Worm (Caenorhabditis elegans) whole organism, L1 larva: ENCODE measurements around the gene rbm-42.

Experiments used
- C16A3.4 ChIP-seq: fragments of 150-350 bp; optimal IDR thresholded peaks from 2 replicates; lab custom pipeline; 2014; ENCODE audit warnings: missing biosample characterization, missing genetic modification characterization
- aly-2 ChIP-seq: fragments of 150-350 bp; optimal IDR thresholded peaks from 2 replicates; lab custom pipeline; 2014; ENCODE audit warnings: missing biosample characterization, missing genetic modification characterization
- ama-1 ChIP-seq: fragments of 150-350 bp; optimal IDR thresholded peaks from 2 replicates; lab custom pipeline; 2014
- blmp-1 ChIP-seq: fragments of 150-350 bp; optimal IDR thresholded peaks from 2 replicates; lab custom pipeline; 2014; ENCODE audit warnings: missing biosample characterization, missing genetic modification characterization
- ceh-63 ChIP-seq: fragments of 200-800 bp; sonication (Bioruptor generic); optimal IDR thresholded peaks from 2 replicates; lab custom pipeline; 2018; ENCODE audit warnings: mild to moderate bottlenecking, missing genetic modification characterization, missing compliant biosample characterization
- ceh-82 ChIP-seq, 3 experiments: fragments of 150-350 bp in 1 of 3; sonication (generic microtip) in 2 of 3; optimal IDR thresholded peaks; 2 replicates each; lab custom pipeline; 2014 to 2017; ENCODE audit warnings: missing biosample characterization in 3 of 3, missing genetic modification characterization in 3 of 3
- efl-1 ChIP-seq, 4 experiments: fragments of 150-350 bp; optimal IDR thresholded peaks in 3 of 4; peaks in 1 of 4; 1 replicate in 1 of 4; 2 replicates in 3 of 4; lab custom pipeline; 2014; ENCODE audit warnings: missing biosample characterization in 2 of 4, missing genetic modification characterization in 2 of 4, missing genetic modification reagents in 2 of 4
- egl-13 ChIP-seq: sonication (generic microtip); optimal IDR thresholded peaks from 2 replicates; lab custom pipeline; 2016; ENCODE audit warnings: missing genotype, missing genetic modification reagents, missing genetic modification characterization, missing compliant biosample characterization
- elt-2 ChIP-seq: sonication (generic microtip); optimal IDR thresholded peaks from 2 replicates; lab custom pipeline; 2016; ENCODE audit warnings: missing genetic modification characterization, mild to moderate bottlenecking, inconsistent platforms, missing compliant biosample characterization, missing genetic modification reagents
- elt-3 ChIP-seq, 6 experiments: fragments of 150-350 bp in 1 of 6; sonication (generic microtip); optimal IDR thresholded peaks; 2 replicates each; lab custom pipeline; 2017 to 2018; ENCODE audit warnings: missing biosample characterization in 6 of 6, missing genetic modification characterization in 6 of 6, inconsistent platforms in 1 of 6
- fkh-10 ChIP-seq: sonication (generic microtip); optimal IDR thresholded peaks from 2 replicates; lab custom pipeline; 2017; ENCODE audit warnings: missing biosample characterization, missing genetic modification reagents, missing genetic modification characterization
- jun-1 ChIP-seq: fragments of 150-350 bp; optimal IDR thresholded peaks from 2 replicates; lab custom pipeline; 2014; ENCODE audit warnings: missing biosample characterization, missing genetic modification reagents, missing genetic modification characterization
- lin-14 ChIP-seq: fragments of 200-800 bp; sonication (Bioruptor generic); optimal IDR thresholded peaks from 2 replicates; lab custom pipeline; 2018; ENCODE audit warnings: mild to moderate bottlenecking, missing genetic modification characterization, moderate library complexity, missing compliant biosample characterization
- lin-15B ChIP-seq: fragments of 150-350 bp; sonication (generic microtip); optimal IDR thresholded peaks from 3 replicates; lab custom pipeline; 2014; ENCODE audit warnings: missing biosample characterization, missing genetic modification characterization
- lsy-2 ChIP-seq, 2 experiments: fragments of 150-350 bp; optimal IDR thresholded peaks; 2 replicates each; lab custom pipeline; 2014; ENCODE audit warnings: missing biosample characterization in 2 of 2, missing genetic modification characterization in 2 of 2
- mdl-1 ChIP-seq, 2 experiments: fragments of 150-350 bp; optimal IDR thresholded peaks; 2 replicates each; lab custom pipeline; 2014 to 2017; ENCODE audit warnings: missing biosample characterization in 2 of 2, missing genetic modification characterization in 2 of 2, inconsistent platforms in 1 of 2
- mef-2 ChIP-seq: fragments of 150-350 bp; optimal IDR thresholded peaks from 2 replicates; lab custom pipeline; 2014; ENCODE audit warnings: missing biosample characterization, missing genetic modification characterization
- nhr-47 ChIP-seq: sonication (generic microtip); optimal IDR thresholded peaks from 2 replicates; lab custom pipeline; 2016; ENCODE audit warnings: mild to moderate bottlenecking, missing genetic modification characterization, moderate library complexity, missing compliant biosample characterization
- nhr-71 ChIP-seq: sonication (generic microtip); optimal IDR thresholded peaks from 2 replicates; lab custom pipeline; 2016; ENCODE audit warnings: mild to moderate bottlenecking, missing genetic modification characterization, moderate library complexity, missing compliant biosample characterization
- nhr-77 ChIP-seq: fragments of 150-350 bp; optimal IDR thresholded peaks from 2 replicates; lab custom pipeline; 2014; ENCODE audit warnings: missing biosample characterization, missing genetic modification characterization
- nhr-84 ChIP-seq: sonication (generic microtip); optimal IDR thresholded peaks from 2 replicates; lab custom pipeline; 2017; ENCODE audit warnings: missing biosample characterization, missing genetic modification characterization
- nhr-85 ChIP-seq: sonication (generic microtip); peaks from one replicate; lab custom pipeline; 2016; ENCODE audit warnings: missing genetic modification characterization, inconsistent platforms, missing compliant biosample characterization
- pax-3 ChIP-seq: fragments of 200-800 bp; sonication (Bioruptor generic); optimal IDR thresholded peaks from 2 replicates; lab custom pipeline; 2018; ENCODE audit warnings: mild to moderate bottlenecking, missing genetic modification characterization, moderate library complexity, missing compliant biosample characterization
- rnt-1 ChIP-seq: sonication (generic microtip); optimal IDR thresholded peaks from 2 replicates; lab custom pipeline; 2016; ENCODE audit warnings: mild to moderate bottlenecking, missing genetic modification characterization, moderate library complexity, missing compliant biosample characterization
- snpc-4 ChIP-seq: fragments of 150-350 bp; optimal IDR thresholded peaks from 2 replicates; lab custom pipeline; 2014; ENCODE audit warnings: missing biosample characterization, missing genetic modification characterization
- snu-23 ChIP-seq: sonication (generic microtip); optimal IDR thresholded peaks from 2 replicates; lab custom pipeline; 2016; ENCODE audit warnings: missing genetic modification characterization, missing compliant biosample characterization
- swsn-7 ChIP-seq: sonication (generic microtip); optimal IDR thresholded peaks from 2 replicates; lab custom pipeline; 2016; ENCODE audit warnings: missing genetic modification characterization, missing compliant biosample characterization
- tbx-2 ChIP-seq: sonication (generic microtip); optimal IDR thresholded peaks from 2 replicates; lab custom pipeline; 2016; ENCODE audit warnings: missing genetic modification characterization, missing compliant biosample characterization
- tlp-1 ChIP-seq: fragments of 150-350 bp; optimal IDR thresholded peaks from 2 replicates; lab custom pipeline; 2014; ENCODE audit warnings: missing biosample characterization, missing genetic modification characterization
- unc-130 ChIP-seq: fragments of 150-350 bp; optimal IDR thresholded peaks from 2 replicates; lab custom pipeline; 2017; ENCODE audit warnings: missing biosample characterization, missing genetic modification characterization, inconsistent platforms
- unc-30 ChIP-seq: sonication (generic microtip); optimal IDR thresholded peaks from 2 replicates; lab custom pipeline; 2017; ENCODE audit warnings: missing biosample characterization, missing genetic modification characterization
- unc-86 ChIP-seq: sonication (generic microtip); optimal IDR thresholded peaks from 2 replicates; lab custom pipeline; 2016; ENCODE audit warnings: missing genetic modification characterization, missing compliant biosample characterization
- zag-1 ChIP-seq: fragments of 150-350 bp; optimal IDR thresholded peaks from 2 replicates; lab custom pipeline; 2014; ENCODE audit warnings: missing biosample characterization, missing genetic modification characterization

Gene rbm-42

ce11 chrIII:5141935-5142334, 11.1 kb downstream of the rbm-42 start (continued):
- no peak for TF ChIP-seq nhr-47 (tag; lab: Kevin White, UChicago)
- TF ChIP-seq lin-15B (tag; lab: Kevin White, UChicago): no peak
- no peak for TF ChIP-seq nhr-84 (tag; lab: Kevin White, UChicago)
- no peak for TF ChIP-seq swsn-7
- TF ChIP-seq ceh-82 (tag; optimal IDR thresholded peaks at IDR 0.05; lab: Kevin White, UChicago): no peak
- no peak for TF ChIP-seq egl-13 (tag; lab: Kevin White, UChicago)
- TF ChIP-seq unc-30 (tag; lab: Kevin White, UChicago): no peak
- TF ChIP-seq tbx-2: peak; percentile 97
- no peak for TF ChIP-seq unc-86
- TF ChIP-seq nhr-85 (tag; lab: Kevin White, UChicago): peak; percentile 85
- TF ChIP-seq elt-3 (tag; optimal IDR thresholded peaks at IDR 0.05; lab: Kevin White, UChicago): peak in 1 of 6 experiments; percentile 28
- TF ChIP-seq lin-14 (GFP tag; lab: Kevin White, UChicago): peak; percentile 37
- no peak for TF ChIP-seq snpc-4 (tag; lab: Kevin White, UChicago)
- no peak for TF ChIP-seq zag-1
- TF ChIP-seq mef-2 (tag; lab: Kevin White, UChicago): no peak
- TF ChIP-seq nhr-77 (tag; lab: Kevin White, UChicago): no peak
- peak; percentile 17 for TF ChIP-seq blmp-1 (tag; lab: Kevin White, UChicago)
- no peak for TF ChIP-seq rnt-1 (tag; lab: Kevin White, UChicago)
- peak; percentile 63 for TF ChIP-seq unc-130 (tag; lab: Kevin White, UChicago)
- no peak for TF ChIP-seq aly-2 (tag; lab: Kevin White, UChicago)

ce11 chrIII:5140559-5140958, 12.5 kb downstream of the rbm-42 start:
- TF ChIP-seq efl-1 (optimal IDR thresholded peaks at IDR 0.05; lab: Kevin White, UChicago) (no peak), efl-1 (GFP tag; optimal IDR thresholded peaks at IDR 0.05 in 1 of 2; lab: Kevin White, UChicago) (peak in 1 of 2 experiments; percentile 74), ama-1 (lab: Kevin White, UChicago) (no peak), lsy-2 (tag; optimal IDR thresholded peaks at IDR 0.05; lab: Kevin White, UChicago) (peak; percentile 40 to 73), mdl-1 (tag; optimal IDR thresholded peaks at IDR 0.05; lab: Kevin White, UChicago) (peak in 1 of 2 experiments; percentile 1), elt-2 (tag; lab: Kevin White, UChicago) (peak; percentile 29), fkh-10 (GFP tag; lab: Kevin White, UChicago) (no peak), nhr-71 (tag; lab: Kevin White, UChicago) (peak; percentile 27), snpc-4 (tag; lab: Kevin White, UChicago) (no peak), snu-23 (peak; percentile 5), lin-14 (GFP tag; lab: Kevin White, UChicago) (peak; percentile 65), rnt-1 (tag; lab: Kevin White, UChicago) (peak; percentile 41), tbx-2 (peak; percentile 96)

- no peak for TF ChIP-seq C16A3.4
- no peak for TF ChIP-seq zag-1
- TF ChIP-seq tbx-2: peak; percentile 15
- no peak for TF ChIP-seq pax-3 (tag; lab: Kevin White, UChicago)
- TF ChIP-seq ceh-63: no peak
- no peak for TF ChIP-seq tlp-1 (tag; lab: Kevin White, UChicago)
Observed at ce11 chrIII:5139768-5140167, 13.3 kb downstream of the rbm-42 start.

- TF ChIP-seq efl-1 (optimal IDR thresholded peaks at IDR 0.05; lab: Kevin White, UChicago) (no peak), efl-1 (GFP tag; optimal IDR thresholded peaks at IDR 0.05 in 1 of 2; lab: Kevin White, UChicago) (peak in 1 of 2 experiments; percentile 8), mdl-1 (tag; optimal IDR thresholded peaks at IDR 0.05; lab: Kevin White, UChicago) (no peak)
Observed at ce11 chrIII:5138940-5139533, 14.0 kb downstream of the rbm-42 start.

ce11 chrIII:5137685-5138084, 15.3 kb downstream of the rbm-42 start:
- TF ChIP-seq unc-130 (tag; lab: Kevin White, UChicago): peak; percentile 44
- TF ChIP-seq jun-1 (tag; lab: Kevin White, UChicago): no peak
